Worm (Caenorhabditis elegans) whole organism, L4 larva: ENCODE results near the gene Y77E11A.12.

Experiments used
- dpl-1 ChIP-seq: fragments of 150-350 bp; optimal IDR thresholded peaks from 2 replicates; lab custom pipeline; 2014; ENCODE audit warnings: missing biosample characterization, missing genetic modification reagents, missing genetic modification characterization
- nhr-10 ChIP-seq: fragments of 150-350 bp; optimal IDR thresholded peaks from 2 replicates; lab custom pipeline; 2014; ENCODE audit warnings: missing biosample characterization, missing genetic modification characterization
- tag-97 ChIP-seq: fragments of 200-800 bp; sonication (Bioruptor generic); IDR thresholded peaks from 2 replicates; pipeline ENCODE4 v1.3.6; 2022; ENCODE audit warnings: missing genetic modification characterization, missing compliant biosample characterization

ce11 chrIV:1484968-1485474 is 10.1 kb upstream of the Y77E11A.12 start, which contains the start of gene Y77E11A.16:
- TF ChIP-seq dpl-1 (GFP tag; lab: Kevin White, UChicago) (no peak), tag-97 (no peak), nhr-10 (tag; lab: Kevin White, UChicago) (no peak)
